Worm (Caenorhabditis elegans): ENCODE measurements around the gene msp-64.

ce11 chrII:5777372-5777771 is 32.8 kb downstream of the msp-64 start:
- no peak for TF ChIP-seq unc-130 (GFP tag; optimal IDR thresholded peaks at IDR 0.05)
- no peak for TF ChIP-seq ama-1 (optimal IDR thresholded peaks at IDR 0.05)
- no peak for TF ChIP-seq ama-1 (GFP tag; optimal IDR thresholded peaks at IDR 0.05)
- TF ChIP-seq lsy-27 (tag; optimal IDR thresholded peaks at IDR 0.05; ENCODE audit: borderline replicate concordance, insufficient read depth), result no peak
- TF ChIP-seq nhr-179 (tag; optimal IDR thresholded peaks at IDR 0.05), result no peak
- no peak for TF ChIP-seq snpc-3.4 (tag; optimal IDR thresholded peaks at IDR 0.05)
- no peak for TF ChIP-seq ceh-79 (tag; optimal IDR thresholded peaks at IDR 0.05)
- no peak for TF ChIP-seq efl-1 (GFP tag; optimal IDR thresholded peaks at IDR 0.05)
- TF ChIP-seq F49E8.2 (tag; optimal IDR thresholded peaks at IDR 0.05; ENCODE audit: insufficient read depth), result no peak
- TF ChIP-seq hlh-12 (tag; optimal IDR thresholded peaks at IDR 0.05), result no peak
- TF ChIP-seq F23B12.7 (tag; optimal IDR thresholded peaks at IDR 0.05; ENCODE audit: insufficient read depth), result no peak
- no peak for TF ChIP-seq madf-3 (GFP tag; IDR thresholded peaks at IDR 0.05)
- no peak for TF ChIP-seq pbrm-1 (GFP tag; IDR thresholded peaks at IDR 0.05)
- TF ChIP-seq lin-35 (GFP tag; optimal IDR thresholded peaks at IDR 0.05), result no peak
